Fruit fly (Drosophila melanogaster) ovary, adult (tissue): ENCODE results near the gene Phf7.
"Not testable (repeated sequence)": the region's sequence is repeated elsewhere in the genome, so short reads cannot be mapped to it uniquely, and the experiment has no call there.

Experiments used
- CG17801 ChIP-seq: fragments of 200-800 bp; optimal IDR thresholded peaks from 2 replicates; lab custom pipeline; 2019; ENCODE audit warnings: missing biosample characterization, mild to moderate bottlenecking, missing genetic modification characterization, moderate library complexity; ENCODE audit not compliant: partially characterized antibody

Gene Phf7

dm6 chrX:20165773-20166412, at the start of gene Phf7:
Gene Phf7 (minus strand): TSS chrX:20165830.
- no peak for TF ChIP-seq CG17801 (GFP tag; lab: Kevin White, UChicago)

dm6 chrX:20209503-20209902, 43.9 kb upstream of the Phf7 start, which contains the start of gene SdicB:
Gene SdicB (minus strand): TSS chrX:20209603.
- TF ChIP-seq CG17801 (GFP tag; lab: Kevin White, UChicago), result not testable (repeated sequence)

dm6 chrX:20201833-20202232, 36.2 kb upstream of the Phf7 start, which contains the start of gene SdicA:
Gene SdicA (minus strand): TSS chrX:20201933.
- not testable (repeated sequence) for TF ChIP-seq CG17801 (GFP tag; lab: Kevin White, UChicago)

- not testable (repeated sequence) for TF ChIP-seq CG17801 (GFP tag; lab: Kevin White, UChicago)
Observed at dm6 chrX:20194127-20194526, 28.5 kb upstream of the Phf7 start, which contains the start of gene Sdic3. Gene Sdic3 (minus strand): TSS chrX:20194227.

dm6 chrX:20186387-20186786, 20.8 kb upstream of the Phf7 start, which contains the start of gene Sdic2:
Gene Sdic2 (minus strand): TSS chrX:20186487.
- not testable (repeated sequence) for TF ChIP-seq CG17801 (GFP tag; lab: Kevin White, UChicago)

dm6 chrX:20178538-20178937, 12.9 kb upstream of the Phf7 start, which contains the start of gene Sdic1:
Gene Sdic1 (minus strand): TSS chrX:20178638.
- not testable (repeated sequence) for TF ChIP-seq CG17801 (GFP tag; lab: Kevin White, UChicago)

- peak; percentile 95 for TF ChIP-seq CG17801 (GFP tag; lab: Kevin White, UChicago)
Observed at dm6 chrX:20173464-20173995, 7.9 kb upstream of the Phf7 start, which contains the start of gene AnxB10. Gene AnxB10 (minus strand): TSS chrX:20173514.

dm6 chrX:20169898-20170297, 4.3 kb upstream of the Phf7 start, which contains the start of the genes CG9581 and CG9578:
Gene CG9581 (minus strand): TSS chrX:20169981.
Gene CG9578 (plus strand): TSS chrX:20170222.
- peak; percentile 8 for TF ChIP-seq CG17801 (GFP tag; lab: Kevin White, UChicago)

dm6 chrX:20166484-20167038, 931 bp upstream of the Phf7 start, which contains the start of gene CG9577:
Gene CG9577 (plus strand): TSS chrX:20166673.
- peak; percentile 62 for TF ChIP-seq CG17801 (GFP tag; lab: Kevin White, UChicago)

- no peak for TF ChIP-seq CG17801 (GFP tag; lab: Kevin White, UChicago)
Observed at dm6 chrX:20162586-20162985, 3.0 kb downstream of the Phf7 start.

dm6 chrX:20159679-20160140, 5.9 kb downstream of the Phf7 start, which contains the start of gene Rab35:
Gene Rab35 (minus strand): TSS chrX:20159872.
- TF ChIP-seq CG17801 (GFP tag; lab: Kevin White, UChicago), result no peak

- peak; percentile 41 for TF ChIP-seq CG17801 (GFP tag; lab: Kevin White, UChicago)
Observed at dm6 chrX:20158943-20159385, 6.7 kb downstream of the Phf7 start.

dm6 chrX:20158491-20158890, 7.1 kb downstream of the Phf7 start:
- no peak for TF ChIP-seq CG17801 (GFP tag; lab: Kevin White, UChicago)

- TF ChIP-seq CG17801 (GFP tag; lab: Kevin White, UChicago), result no peak
Observed at dm6 chrX:20155947-20156346, 9.7 kb downstream of the Phf7 start.

- no peak for TF ChIP-seq CG17801 (GFP tag; lab: Kevin White, UChicago)
Observed at dm6 chrX:20147693-20148174, 17.9 kb downstream of the Phf7 start, which contains the start of gene aspr. Gene aspr (plus strand): TSS chrX:20148124.
